Worm (Caenorhabditis elegans): ENCODE data around the gene srlf-28.

srlf-28 gene

ce11 chrIV:14361189-14361588 lies 17.5 kb upstream of the srlf-28 start, which contains the start of gene ssu-2:
ssu-2 (plus strand) TSS chrIV:14361247.
- TF ChIP-seq ztf-26 (tag; optimal IDR thresholded peaks at IDR 0.05) (no peak), lsl-1 (GFP tag; optimal IDR thresholded peaks at IDR 0.05) (no peak), dpff-1 (tag; optimal IDR thresholded peaks at IDR 0.05) (no peak), dox-1 (GFP tag; IDR thresholded peaks at IDR 0.05) (no peak)

- no peak for TF ChIP-seq lin-54 (GFP tag; optimal IDR thresholded peaks at IDR 0.05)
- TF ChIP-seq akir-1 (GFP tag; optimal IDR thresholded peaks at IDR 0.05), result no peak
- no peak for TF ChIP-seq T07F8.4 (tag; optimal IDR thresholded peaks at IDR 0.05)
- no peak for TF ChIP-seq athp-1 (tag; optimal IDR thresholded peaks at IDR 0.05)
- TF ChIP-seq ztf-6 (GFP tag; IDR thresholded peaks at IDR 0.05), result no peak
- no peak for TF ChIP-seq lin-35 (GFP tag; optimal IDR thresholded peaks at IDR 0.05)
- no peak for TF ChIP-seq dpff-1 (tag; optimal IDR thresholded peaks at IDR 0.05)
- no peak for TF ChIP-seq hmg-1.2 (GFP tag; IDR thresholded peaks at IDR 0.05)
- TF ChIP-seq Y79H2A.3 (GFP tag; conservative IDR thresholded peaks at IDR 0.05), result no peak
- no peak for TF ChIP-seq F57C9.4 (tag; optimal IDR thresholded peaks at IDR 0.05)
- no peak for TF ChIP-seq madf-3 (GFP tag; IDR thresholded peaks at IDR 0.05)
- no peak for TF ChIP-seq lir-1 (GFP tag; conservative IDR thresholded peaks at IDR 0.05)
- no peak for TF ChIP-seq pbrm-1 (GFP tag; IDR thresholded peaks at IDR 0.05)
These were observed 12.5 kb upstream of the srlf-28 start for ce11 chrIV:14356120-14356519.

ce11 chrIV:14350651-14351050 lies 7.0 kb upstream of the srlf-28 start, which contains the start of gene oac-56:
oac-56 (minus strand) TSS chrIV:14350751.
- no peak for TF ChIP-seq akir-1 (GFP tag; optimal IDR thresholded peaks at IDR 0.05)
- TF ChIP-seq let-526 (GFP tag; IDR thresholded peaks at IDR 0.05), result no peak
- TF ChIP-seq zim-3 (tag; optimal IDR thresholded peaks at IDR 0.05), result no peak
- TF ChIP-seq ets-4 (GFP tag; optimal IDR thresholded peaks at IDR 0.05), result no peak
- TF ChIP-seq repo-1 (tag; optimal IDR thresholded peaks at IDR 0.05), result no peak
- no peak for TF ChIP-seq snpc-1.3 (tag; optimal IDR thresholded peaks at IDR 0.05; ENCODE audit: insufficient read depth)
- 0 out of 2 replicates have a peak, but pooled peaks have one; percentile 51 for TF ChIP-seq attf-6 (GFP tag; IDR thresholded peaks at IDR 0.05)

- TF ChIP-seq F39B2.1 (GFP tag; IDR thresholded peaks at IDR 0.05) (no peak), ztf-6 (GFP tag; IDR thresholded peaks at IDR 0.05) (no peak), madf-10 (tag; optimal IDR thresholded peaks at IDR 0.05) (no peak), cebp-2 (GFP tag; IDR thresholded peaks at IDR 0.05) (no peak), cebp-1 (GFP tag; IDR thresholded peaks at IDR 0.05) (no peak), cebp-1 (tag; optimal IDR thresholded peaks at IDR 0.05) (no peak), him-1 (tag; optimal IDR thresholded peaks at IDR 0.05) (no peak), Y79H2A.3 (GFP tag; conservative IDR thresholded peaks at IDR 0.05) (no peak), madf-6 (GFP tag; IDR thresholded peaks at IDR 0.05) (no peak), F57A8.1 (GFP tag; optimal IDR thresholded peaks at IDR 0.05) (no peak), nfya-2 (GFP tag; IDR thresholded peaks at IDR 0.05) (no peak), nfyb-1 (GFP tag; IDR thresholded peaks at IDR 0.05) (no peak), hmg-20 (GFP tag; IDR thresholded peaks at IDR 0.05) (no peak), B0035.1 (tag; optimal IDR thresholded peaks at IDR 0.05) (no peak), T26A5.8 (tag; optimal IDR thresholded peaks at IDR 0.05) (no peak), rec-8 (tag; optimal IDR thresholded peaks at IDR 0.05) (no peak), lir-1 (GFP tag; conservative IDR thresholded peaks at IDR 0.05) (no peak), ztf-25 (GFP tag; IDR thresholded peaks at IDR 0.05) (no peak)
These were observed 4.0 kb downstream of the srlf-28 start, which contains the start of gene Y67A10A.11 for ce11 chrIV:14339657-14340056. Y67A10A.11 (plus strand) TSS chrIV:14339957.
